Fruit fly (Drosophila melanogaster) S2 (cell line): ENCODE results near the gene CG11504.

Experiments used
- CG8478 ChIP-seq: fragments of >200 bp; optimal IDR thresholded peaks from 2 replicates; lab custom pipeline; 2018
- CTCF ChIP-seq, 2 experiments: fragments of >200 bp; optimal IDR thresholded peaks; 2 replicates each; lab custom pipeline; 2018

DNA sequence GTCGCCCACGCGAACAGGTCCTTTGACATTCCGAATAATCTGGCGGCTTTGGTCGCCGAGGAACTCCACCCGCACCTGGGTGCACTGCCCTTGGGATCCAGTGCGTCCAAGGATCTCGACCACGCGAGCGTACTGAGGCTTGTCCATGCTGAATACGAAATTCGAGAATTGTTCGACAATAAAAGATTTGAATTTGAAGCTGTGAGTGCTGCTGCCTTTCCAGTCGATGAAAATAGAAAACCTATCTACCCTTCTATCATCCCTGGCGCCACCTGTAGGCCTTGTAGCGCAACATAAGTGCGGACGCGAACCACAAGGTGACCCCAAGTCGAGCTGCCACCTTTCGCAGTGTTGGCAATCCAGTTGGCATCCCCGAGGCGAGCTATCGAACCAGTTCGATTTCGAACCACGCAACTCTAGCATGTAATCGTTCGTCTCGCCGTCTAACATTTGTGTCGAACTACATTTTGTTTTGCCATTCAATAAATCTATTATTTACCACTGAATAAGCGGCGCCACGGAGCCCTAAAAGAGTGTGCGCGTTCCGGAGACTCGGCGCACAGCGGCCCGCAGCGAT is 24.8 kb downstream of the CG11504 start, which contains the start of the genes RpS28a and Axn:
- TF ChIP-seq CTCF (optimal IDR thresholded peaks at IDR 0.05; lab: Kevin White, UChicago) (peak; percentile 99 to 100), CG8478 (lab: Kevin White, UChicago) (no peak)
